Fruit fly (Drosophila melanogaster) whole organism, embryonic: ENCODE data around the gene toy.

ENCODE experiments used
- Atf3 ChIP-seq: fragments of 200-800 bp; sonication (Bioruptor generic); optimal IDR thresholded peaks from 3 replicates; lab custom pipeline; 2016; ENCODE audit warnings: missing biosample characterization, missing genetic modification characterization
- B-H1 ChIP-seq: fragments of 200-800 bp; sonication (Bioruptor generic); IDR thresholded peaks from 3 replicates; pipeline ENCODE4 v1.3.6; 2022; ENCODE audit warnings: missing biosample characterization, missing genetic modification characterization
- B-H2 ChIP-seq: fragments of 200-800 bp; sonication (Bioruptor generic); optimal IDR thresholded peaks from 2 replicates; lab custom pipeline; 2018; ENCODE audit warnings: missing biosample characterization, mild to moderate bottlenecking, missing genetic modification characterization
- CG10274 ChIP-seq: fragments of 200-800 bp; sonication (Bioruptor generic); optimal IDR thresholded peaks from 3 replicates; lab custom pipeline; 2017; ENCODE audit warnings: missing biosample characterization, mild to moderate bottlenecking, missing genetic modification characterization
- CG11723 ChIP-seq: fragments of 200-800 bp; sonication (Bioruptor generic); optimal IDR thresholded peaks from 2 replicates; lab custom pipeline; 2017; ENCODE audit warnings: missing biosample characterization, mild to moderate bottlenecking, missing genetic modification characterization
- CG12769 ChIP-seq: fragments of 200-800 bp; sonication (Bioruptor generic); optimal IDR thresholded peaks from 2 replicates; lab custom pipeline; 2019; ENCODE audit warnings: missing biosample characterization, mild to moderate bottlenecking, missing genetic modification characterization, moderate library complexity
- CG14014 ChIP-seq: fragments of 200-800 bp; sonication (Bioruptor generic); IDR thresholded peaks from 2 replicates; pipeline ENCODE4 v1.3.6; 2022; ENCODE audit warnings: missing biosample characterization, missing genetic modification characterization
- CG15269 ChIP-seq: fragments of 200-800 bp; sonication (Bioruptor generic); optimal IDR thresholded peaks from 2 replicates; lab custom pipeline; 2018; ENCODE audit warnings: missing biosample characterization, mild to moderate bottlenecking, missing genetic modification characterization, moderate library complexity
- CG1647 ChIP-seq: fragments of 200-800 bp; sonication (Bioruptor generic); optimal IDR thresholded peaks from 3 replicates; lab custom pipeline; 2016; ENCODE audit warnings: missing biosample characterization, missing genetic modification characterization
- CG16863 ChIP-seq: fragments of 200-800 bp; sonication (Bioruptor generic); optimal IDR thresholded peaks from 3 replicates; lab custom pipeline; 2016; ENCODE audit warnings: missing biosample characterization, missing genetic modification characterization
- CG17186 ChIP-seq: fragments of 200-800 bp; sonication (Bioruptor generic); optimal IDR thresholded peaks from 3 replicates; lab custom pipeline; 2017; ENCODE audit warnings: missing biosample characterization, missing genetic modification reagents, missing genetic modification characterization
- CG17361 ChIP-seq: fragments of 200-800 bp; sonication (Bioruptor generic); IDR thresholded peaks from 3 replicates; pipeline ENCODE4 v1.3.6; 2022; ENCODE audit warnings: missing biosample characterization, missing genetic modification characterization
- CG18262 ChIP-seq: fragments of 200-800 bp; optimal IDR thresholded peaks from 3 replicates; lab custom pipeline; 2019; ENCODE audit warnings: missing biosample characterization, mild to moderate bottlenecking, missing genetic modification characterization, moderate library complexity
- CG2678 ChIP-seq: fragments of 200-800 bp; sonication (Bioruptor generic); optimal IDR thresholded peaks from 3 replicates; lab custom pipeline; 2019; ENCODE audit warnings: missing biosample characterization, mild to moderate bottlenecking, missing genetic modification characterization, moderate library complexity
- CG32767 ChIP-seq: fragments of 200-800 bp; sonication (Bioruptor generic); IDR thresholded peaks from 2 replicates; pipeline ENCODE4 v1.3.6; 2022; ENCODE audit warnings: missing biosample characterization, missing genetic modification characterization
- CG3838 ChIP-seq: fragments of 200-800 bp; sonication (Bioruptor generic); optimal IDR thresholded peaks from 3 replicates; lab custom pipeline; 2016; ENCODE audit warnings: missing biosample characterization, missing genetic modification characterization
- CG5953 ChIP-seq: fragments of 200-800 bp; sonication (Bioruptor generic); IDR thresholded peaks from 2 replicates; pipeline ENCODE4 v1.3.6; 2022; ENCODE audit warnings: missing biosample characterization, missing genetic modification characterization
- CG6689 ChIP-seq: fragments of 200-800 bp; sonication (Bioruptor generic); IDR thresholded peaks from 2 replicates; pipeline ENCODE4 v1.3.6; 2022; ENCODE audit warnings: missing biosample characterization, missing genetic modification characterization
- CG6791 ChIP-seq: fragments of 200-800 bp; sonication (Bioruptor generic); IDR thresholded peaks from 3 replicates; pipeline ENCODE4 v1.3.6; 2022; ENCODE audit warnings: missing biosample characterization, missing genetic modification characterization; ENCODE audit not compliant: partially characterized antibody
- CG8089 ChIP-seq: fragments of 200-800 bp; sonication (Bioruptor generic); optimal IDR thresholded peaks from 3 replicates; lab custom pipeline; 2016; ENCODE audit warnings: missing biosample characterization, missing genetic modification characterization
- CHES-1-like ChIP-seq: fragments of 200-800 bp; sonication (Bioruptor generic); optimal IDR thresholded peaks from 2 replicates; lab custom pipeline; 2016; ENCODE audit warnings: missing biosample characterization, missing genetic modification characterization
- CrebB ChIP-seq: fragments of 200-800 bp; sonication (Bioruptor generic); optimal IDR thresholded peaks from 3 replicates; lab custom pipeline; 2018; ENCODE audit warnings: missing biosample characterization, mild to moderate bottlenecking, missing genetic modification characterization
- Dbx ChIP-seq: fragments of 200-800 bp; sonication (Bioruptor generic); IDR thresholded peaks from 3 replicates; pipeline ENCODE4 v1.3.6; 2022; ENCODE audit warnings: missing biosample characterization, missing genetic modification characterization
- Dip2 ChIP-seq: fragments of 200-800 bp; sonication (Bioruptor generic); IDR thresholded peaks from 2 replicates; pipeline ENCODE4 v1.3.6; 2022; ENCODE audit warnings: missing biosample characterization, missing genetic modification characterization
- E2f1 ChIP-seq: fragments of 200-800 bp; sonication (Bioruptor generic); IDR thresholded peaks from 2 replicates; pipeline ENCODE4 v1.3.6; 2022; ENCODE audit warnings: missing biosample characterization, missing genetic modification characterization
- E2f2 ChIP-seq: fragments of 200-800 bp; sonication (Bioruptor generic); IDR thresholded peaks from 2 replicates; pipeline ENCODE4 v1.3.6; 2022; ENCODE audit warnings: missing biosample characterization, missing genetic modification characterization
- Eip74EF ChIP-seq, 2 experiments: fragments of 200-800 bp in 1 of 2; fragments of >200 bp in 1 of 2; sonication (Bioruptor generic) in 1 of 2; optimal IDR thresholded peaks; 2 replicates each; lab custom pipeline; 2017 to 2019; ENCODE audit warnings: missing biosample characterization in 2 of 2, missing genetic modification characterization in 2 of 2, mild to moderate bottlenecking in 1 of 2, moderate library complexity in 1 of 2
- Elba2 ChIP-seq: fragments of 200-800 bp; sonication (Bioruptor generic); optimal IDR thresholded peaks from 3 replicates; lab custom pipeline; 2016; ENCODE audit warnings: missing biosample characterization, missing genetic modification characterization
- Fer2 ChIP-seq: fragments of 200-800 bp; sonication (Bioruptor generic); optimal IDR thresholded peaks from 2 replicates; lab custom pipeline; 2018; ENCODE audit warnings: missing biosample characterization, mild to moderate bottlenecking, missing genetic modification characterization, moderate library complexity
- MESR4 ChIP-seq: fragments of 200-800 bp; sonication (Bioruptor generic); optimal IDR thresholded peaks from 2 replicates; lab custom pipeline; 2018; ENCODE audit warnings: missing biosample characterization, mild to moderate bottlenecking, missing genetic modification characterization, moderate library complexity
- Myb ChIP-seq: fragments of 200-800 bp; sonication (Bioruptor generic); optimal IDR thresholded peaks from 2 replicates; lab custom pipeline; 2016; ENCODE audit warnings: missing biosample characterization, missing genetic modification characterization
- NK7.1 ChIP-seq: fragments of 200-800 bp; sonication (Bioruptor generic); optimal IDR thresholded peaks from 3 replicates; lab custom pipeline; 2016; ENCODE audit warnings: missing biosample characterization, missing genetic modification characterization
- Six4 ChIP-seq: fragments of 200-800 bp; sonication (Bioruptor generic); optimal IDR thresholded peaks from 2 replicates; lab custom pipeline; 2016; ENCODE audit warnings: missing biosample characterization, missing genetic modification characterization
- Spps ChIP-seq: fragments of 200-800 bp; sonication (Bioruptor generic); optimal IDR thresholded peaks from 2 replicates; lab custom pipeline; 2018; ENCODE audit warnings: missing biosample characterization, mild to moderate bottlenecking, missing genetic modification characterization
- Xrp1 ChIP-seq: fragments of 200-800 bp; sonication (Bioruptor generic); IDR thresholded peaks from 2 replicates; pipeline ENCODE4 v1.3.6; 2022; ENCODE audit warnings: missing biosample characterization, missing genetic modification characterization
- ap ChIP-seq: fragments of 200-800 bp; sonication (Bioruptor generic); IDR thresholded peaks from 2 replicates; pipeline ENCODE4 v1.3.6; 2022; ENCODE audit warnings: missing biosample characterization, missing genetic modification characterization
- ase ChIP-seq: fragments of 200-800 bp; sonication (Bioruptor generic); IDR thresholded peaks from 3 replicates; pipeline ENCODE4 v1.3.6; 2022; ENCODE audit warnings: missing biosample characterization, missing genetic modification characterization
- bab2 ChIP-seq: fragments of 200-800 bp; sonication (Bioruptor generic); optimal IDR thresholded peaks from 2 replicates; lab custom pipeline; 2016; ENCODE audit warnings: missing biosample characterization, missing genetic modification characterization
- chn ChIP-seq: fragments of 200-800 bp; sonication (Bioruptor generic); optimal IDR thresholded peaks from 2 replicates; lab custom pipeline; 2016; ENCODE audit warnings: missing biosample characterization, missing genetic modification characterization
- ci ChIP-seq: fragments of 200-800 bp; sonication (Bioruptor generic); IDR thresholded peaks from 3 replicates; pipeline ENCODE4 v1.3.6; 2022; ENCODE audit warnings: missing biosample characterization, missing genetic modification characterization
- ewg ChIP-seq: fragments of 200-800 bp; sonication (Bioruptor generic); optimal IDR thresholded peaks from 3 replicates; lab custom pipeline; 2017; ENCODE audit warnings: mild to moderate bottlenecking, missing biosample characterization, missing genetic modification reagents, missing genetic modification characterization
- gfzf ChIP-seq: fragments of 200-800 bp; sonication (Bioruptor generic); optimal IDR thresholded peaks from 2 replicates; lab custom pipeline; 2016; ENCODE audit warnings: missing biosample characterization, mild to moderate bottlenecking, missing genetic modification characterization, moderate library complexity
- ham ChIP-seq: fragments of 200-800 bp; sonication (Bioruptor generic); IDR thresholded peaks from 2 replicates; pipeline ENCODE4 v1.3.6; 2022; ENCODE audit warnings: missing biosample characterization, missing genetic modification characterization
- mld ChIP-seq: fragments of 200-800 bp; sonication (Bioruptor generic); IDR thresholded peaks from 3 replicates; pipeline ENCODE4 v1.3.6; 2022; ENCODE audit warnings: missing biosample characterization, missing genetic modification characterization; ENCODE audit not compliant: partially characterized antibody
- pzg ChIP-seq: fragments of 200-800 bp; sonication (Bioruptor generic); optimal IDR thresholded peaks from 3 replicates; lab custom pipeline; 2018; ENCODE audit warnings: missing biosample characterization, mild to moderate bottlenecking, missing genetic modification characterization, moderate library complexity
- sim ChIP-seq: fragments of 200-800 bp; sonication (Bioruptor generic); IDR thresholded peaks from 2 replicates; pipeline ENCODE4 v1.3.6; 2022; ENCODE audit warnings: missing biosample characterization, missing genetic modification characterization
- slbo ChIP-seq: fragments of 200-800 bp; sonication (Bioruptor generic); IDR thresholded peaks from 2 replicates; pipeline ENCODE4 v1.3.6; 2022; ENCODE audit warnings: missing biosample characterization, missing genetic modification characterization
- sna ChIP-seq: fragments of 200-800 bp; sonication (Bioruptor generic); IDR thresholded peaks from 2 replicates; pipeline ENCODE4 v1.3.6; 2022; ENCODE audit warnings: missing biosample characterization, missing genetic modification characterization; ENCODE audit not compliant: partially characterized antibody
- tll ChIP-seq, 2 experiments: fragments of 200-800 bp in 1 of 2; fragments of >200 bp in 1 of 2; sonication (Bioruptor generic) in 1 of 2; optimal IDR thresholded peaks; 2 replicates each; lab custom pipeline; 2017 to 2019; ENCODE audit warnings: missing biosample characterization in 2 of 2, missing genetic modification characterization in 2 of 2, mild to moderate bottlenecking in 1 of 2, moderate library complexity in 1 of 2
- vfl ChIP-seq: fragments of 200-800 bp; sonication (Bioruptor generic); optimal IDR thresholded peaks from 2 replicates; lab custom pipeline; 2016; ENCODE audit warnings: missing biosample characterization, missing genetic modification characterization
- vnd ChIP-seq: fragments of 200-800 bp; sonication (Bioruptor generic); IDR thresholded peaks from 3 replicates; pipeline ENCODE4 v1.3.6; 2022; ENCODE audit warnings: missing biosample characterization, missing genetic modification characterization; ENCODE audit not compliant: partially characterized antibody

The toy gene

dm6 chr4:989058-989770, at the start of gene toy (continued):
- TF ChIP-seq CG6791 (no peak), CG16863 (no peak), Fer2 (tag; lab: Kevin White, UChicago) (no peak), Eip74EF (GFP tag; optimal IDR thresholded peaks at IDR 0.05; lab: Kevin White, UChicago) (no peak), CG10274 (GFP tag; lab: Kevin White, UChicago) (no peak), ci (GFP tag; lab: Robert Waterston, UW) (no peak), ham (GFP tag; lab: Robert Waterston, UW) (no peak), B-H1 (GFP tag; lab: Robert Waterston, UW) (no peak), mld (GFP tag; lab: Robert Waterston, UW) (0 out of 3 replicates have a peak, but pooled peaks have one; percentile 27), ewg (GFP tag; lab: Kevin White, UChicago) (peak; percentile 82), CG32767 (GFP tag; lab: Robert Waterston, UW) (no peak), CG8089 (GFP tag; lab: Kevin White, UChicago) (no peak), E2f1 (GFP tag; lab: Robert Waterston, UW) (no peak), CG5953 (GFP tag; lab: Robert Waterston, UW) (no peak), Xrp1 (GFP tag; lab: Robert Waterston, UW) (no peak), CG1647 (GFP tag; lab: Kevin White, UChicago) (no peak), B-H2 (GFP tag; lab: Kevin White, UChicago) (peak; percentile 20), vfl (GFP tag; lab: Kevin White, UChicago) (no peak), CrebB (tag; lab: Kevin White, UChicago) (no peak), Atf3 (GFP tag; lab: Kevin White, UChicago) (no peak), MESR4 (no peak), CG12769 (tag; lab: Kevin White, UChicago) (no peak), pzg (GFP tag; lab: Kevin White, UChicago) (no peak), vnd (GFP tag; lab: Robert Waterston, UW) (no peak), Dip2 (GFP tag; lab: Robert Waterston, UW) (no peak), Six4 (no peak), Elba2 (GFP tag; lab: Kevin White, UChicago) (peak; percentile 24), CG2678 (tag; lab: Kevin White, UChicago) (no peak), CHES-1-like (no peak), CG11723 (no peak), CG17361 (GFP tag; lab: Robert Waterston, UW) (no peak), CG18262 (tag; lab: Kevin White, UChicago) (no peak), CG14014 (GFP tag; lab: Robert Waterston, UW) (no peak), slbo (GFP tag; lab: Robert Waterston, UW) (no peak), ap (GFP tag; lab: Robert Waterston, UW) (no peak), NK7.1 (no peak), sna (no peak), gfzf (GFP tag; lab: Kevin White, UChicago) (no peak), Myb (GFP tag; lab: Kevin White, UChicago) (no peak), bab2 (GFP tag; lab: Kevin White, UChicago) (no peak), CG6689 (GFP tag; lab: Robert Waterston, UW) (no peak), ase (no peak), chn (GFP tag; lab: Kevin White, UChicago) (no peak), E2f2 (GFP tag; lab: Robert Waterston, UW) (no peak), tll (GFP tag; optimal IDR thresholded peaks at IDR 0.05; lab: Kevin White, UChicago) (peak in 1 of 2 experiments; percentile 76), Dbx (GFP tag; lab: Robert Waterston, UW) (no peak), CG3838 (GFP tag; lab: Kevin White, UChicago) (no peak), sim (no peak), CG15269 (tag; lab: Kevin White, UChicago) (no peak), CG17186 (no peak), Spps (tag; lab: Kevin White, UChicago) (no peak)
